Worm (Caenorhabditis elegans): ENCODE measurements around the gene ZC239.14.
"Not testable (repeated sequence)": the region's sequence is repeated elsewhere in the genome, so short reads cannot be mapped to it uniquely, and the experiment has no call there.

The ZC239.14 gene

ce11 chrII:3222686-3223085, 852 bp upstream of the ZC239.14 start, which contains the start of gene ZC239.13:
TSS of gene ZC239.13 (minus strand) at chrII:3222839.
- TF ChIP-seq pbrm-1 (GFP tag; IDR thresholded peaks at IDR 0.05) (no peak), cebp-1 (GFP tag; IDR thresholded peaks at IDR 0.05) (peak; percentile 74; the same call in 1 of the 2 replicates), cebp-1 (tag; optimal IDR thresholded peaks at IDR 0.05) (peak; percentile 78)

ce11 chrII:3220723-3221122, 1.1 kb downstream of the ZC239.14 start, which contains the start of gene ZC239.22:
TSS of gene ZC239.22 (minus strand) at chrII:3220823.
- TF ChIP-seq bed-2 (GFP tag; IDR thresholded peaks at IDR 0.05): no peak
- TF ChIP-seq aptf-3 (GFP tag; IDR thresholded peaks at IDR 0.05): no peak
- TF ChIP-seq him-1 (tag; optimal IDR thresholded peaks at IDR 0.05): no peak
- no peak for TF ChIP-seq rpc-1 (optimal IDR thresholded peaks at IDR 0.05)
- TF ChIP-seq rpc-1 (tag; optimal IDR thresholded peaks at IDR 0.05): no peak
- TF ChIP-seq tbp1 (GFP tag; optimal IDR thresholded peaks at IDR 0.05): no peak
- TF ChIP-seq ama-1 (optimal IDR thresholded peaks at IDR 0.05): no peak
- TF ChIP-seq ama-1 (GFP tag; optimal IDR thresholded peaks at IDR 0.05): no peak
- TF ChIP-seq sea-2 (GFP tag; IDR thresholded peaks at IDR 0.05): no peak
- TF ChIP-seq nhr-90 (tag; optimal IDR thresholded peaks at IDR 0.05): no peak
- TF ChIP-seq Y79H2A.3 (GFP tag; conservative IDR thresholded peaks at IDR 0.05): no peak
- no peak for TF ChIP-seq nfya-1 (tag; optimal IDR thresholded peaks at IDR 0.05; ENCODE audit: borderline replicate concordance, insufficient read depth)
- TF ChIP-seq ztf-3 (GFP tag; optimal IDR thresholded peaks at IDR 0.05): no peak
- TF ChIP-seq ztf-26 (tag; optimal IDR thresholded peaks at IDR 0.05): no peak
- TF ChIP-seq D2030.7 (GFP tag; IDR thresholded peaks at IDR 0.05): no peak
- no peak for TF ChIP-seq egl-44 (GFP tag; IDR thresholded peaks at IDR 0.05)
- no peak for TF ChIP-seq let-526 (GFP tag; IDR thresholded peaks at IDR 0.05)
- no peak for TF ChIP-seq dpl-1 (GFP tag; optimal IDR thresholded peaks at IDR 0.05)
- TF ChIP-seq madf-6 (GFP tag; IDR thresholded peaks at IDR 0.05): no peak

ce11 chrII:3215762-3216161, 6.1 kb downstream of the ZC239.14 start, which contains the start of gene ZC239.3:
TSS of gene ZC239.3 (plus strand) at chrII:3216062.
- not testable (repeated sequence) for TF ChIP-seq atf-7 (tag; optimal IDR thresholded peaks at IDR 0.05); nhr-90 (tag; optimal IDR thresholded peaks at IDR 0.05); lsl-1 (GFP tag; optimal IDR thresholded peaks at IDR 0.05)

ce11 chrII:3213898-3214297, 7.9 kb downstream of the ZC239.14 start, which contains the start of gene ZC239.4:
TSS of gene ZC239.4 (plus strand) at chrII:3214198.
- no peak for TF ChIP-seq nhr-80 (tag; optimal IDR thresholded peaks at IDR 0.05)
- no peak for TF ChIP-seq ceh-100 (GFP tag; IDR thresholded peaks at IDR 0.05)
- no peak for TF ChIP-seq snpc-1.3 (tag; optimal IDR thresholded peaks at IDR 0.05; ENCODE audit: insufficient read depth)
- TF ChIP-seq attf-5 (GFP tag; optimal IDR thresholded peaks at IDR 0.05): no peak
- TF ChIP-seq madf-10 (tag; optimal IDR thresholded peaks at IDR 0.05): no peak
- TF ChIP-seq fkh-3 (tag; optimal IDR thresholded peaks at IDR 0.05): no peak
- no peak for TF ChIP-seq ztf-3 (GFP tag; optimal IDR thresholded peaks at IDR 0.05)
- no peak for TF ChIP-seq sptf-2 (GFP tag; optimal IDR thresholded peaks at IDR 0.05)

- TF ChIP-seq rpc-1 (optimal IDR thresholded peaks at IDR 0.05) (no peak), rpc-1 (tag; optimal IDR thresholded peaks at IDR 0.05) (no peak), efl-1 (GFP tag; optimal IDR thresholded peaks at IDR 0.05) (no peak), B0261.1 (tag; optimal IDR thresholded peaks at IDR 0.05) (no peak), B0035.1 (tag; optimal IDR thresholded peaks at IDR 0.05) (no peak), fkh-3 (tag; optimal IDR thresholded peaks at IDR 0.05) (no peak), nhr-90 (tag; optimal IDR thresholded peaks at IDR 0.05) (no peak), ztf-25 (GFP tag; IDR thresholded peaks at IDR 0.05) (no peak), chd-7 (tag; optimal IDR thresholded peaks at IDR 0.05) (no peak), Y79H2A.3 (GFP tag; conservative IDR thresholded peaks at IDR 0.05) (no peak), egl-18 (GFP tag; IDR thresholded peaks at IDR 0.05) (no peak), sptf-2 (GFP tag; optimal IDR thresholded peaks at IDR 0.05) (no peak), ceh-58 (GFP tag; IDR thresholded peaks at IDR 0.05) (no peak), zfh-2 (GFP tag; conservative IDR thresholded peaks at IDR 0.05) (no peak), F37B4.10 (GFP tag; IDR thresholded peaks at IDR 0.05) (no peak), hsf-1 (GFP tag; IDR thresholded peaks at IDR 0.05) (no peak), attf-3 (GFP tag; conservative IDR thresholded peaks at IDR 0.05) (no peak), mcd-1 (GFP tag; IDR thresholded peaks at IDR 0.05) (no peak)
These were observed 11.5 kb downstream of the ZC239.14 start, which contains the start of gene ZC239.5 for ce11 chrII:3210365-3210764. TSS of gene ZC239.5 (plus strand) at chrII:3210665.
